Worm (Caenorhabditis elegans): ENCODE data around the gene hmit-1.3.

hmit-1.3 gene

DNA sequence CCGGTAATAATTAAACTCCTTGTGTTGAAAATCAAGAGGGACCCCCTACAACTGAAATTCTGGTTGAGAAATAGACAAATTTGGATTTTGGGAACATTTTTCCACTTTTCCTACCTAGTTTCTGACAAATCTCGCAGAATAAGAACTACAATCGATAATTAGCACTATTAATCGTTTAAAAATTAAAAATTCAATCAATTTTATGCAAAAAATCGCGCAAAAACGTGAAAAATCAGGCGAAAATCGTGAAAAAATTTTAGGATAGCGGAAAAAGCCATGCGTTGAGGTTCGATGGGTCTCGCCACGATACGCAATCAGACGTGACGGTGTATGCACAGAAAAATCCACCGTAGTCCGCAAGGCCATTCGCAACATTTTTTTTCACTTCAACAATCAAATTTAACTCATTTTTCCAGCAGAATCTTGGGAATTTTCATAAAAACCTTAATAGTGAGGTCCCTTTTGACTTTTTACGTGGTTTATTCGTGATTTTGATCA is 14.3 kb downstream of the hmit-1.3 start, which contains the start of gene lias-1 (continued):
- TF ChIP-seq unc-3 (GFP tag; conservative IDR thresholded peaks at IDR 0.05), result 0 out of 2 replicates have a peak, but pooled peaks have one; percentile 10
- TF ChIP-seq unc-3 (tag; optimal IDR thresholded peaks at IDR 0.05), result no peak
- TF ChIP-seq dve-1 (tag; optimal IDR thresholded peaks at IDR 0.05), result peak; percentile 15
- peak; percentile 19 for TF ChIP-seq unc-86 (tag; optimal IDR thresholded peaks at IDR 0.05)
- TF ChIP-seq madf-2 (tag; optimal IDR thresholded peaks at IDR 0.05), result peak; percentile 35

ce11 chrIII:3504239-3504638 is 15.2 kb downstream of the hmit-1.3 start:
- TF ChIP-seq fax-1 (tag; optimal IDR thresholded peaks at IDR 0.05) (no peak), hlh-6 (tag; optimal IDR thresholded peaks at IDR 0.05) (no peak), T23F11.4 (GFP tag; optimal IDR thresholded peaks at IDR 0.05) (no peak), pqm-1 (tag; optimal IDR thresholded peaks at IDR 0.05) (no peak), K02D7.2 (tag; optimal IDR thresholded peaks at IDR 0.05) (no peak), che-1 (tag; optimal IDR thresholded peaks at IDR 0.05) (no peak), ama-1 (optimal IDR thresholded peaks at IDR 0.05) (no peak), sox-4 (tag; optimal IDR thresholded peaks at IDR 0.05) (no peak), pat-9 (tag; optimal IDR thresholded peaks at IDR 0.05) (no peak), ceh-48 (tag; optimal IDR thresholded peaks at IDR 0.05) (no peak), ceh-19 (GFP tag; optimal IDR thresholded peaks at IDR 0.05) (no peak), pha-4 (tag; optimal IDR thresholded peaks at IDR 0.05) (no peak), unc-3 (GFP tag; conservative IDR thresholded peaks at IDR 0.05) (no peak), unc-3 (tag; optimal IDR thresholded peaks at IDR 0.05) (no peak), pag-3 (tag; optimal IDR thresholded peaks at IDR 0.05; ENCODE audit: borderline replicate concordance) (no peak), ets-4 (tag; optimal IDR thresholded peaks at IDR 0.05) (no peak), npax-4 (tag; optimal IDR thresholded peaks at IDR 0.05) (no peak)

ce11 chrIII:3503286-3503685 is 16.1 kb downstream of the hmit-1.3 start, which contains the start of gene rpl-16:
TSS of gene rpl-16 (minus strand) at chrIII:3503604.
- TF ChIP-seq C08G9.2 (tag; optimal IDR thresholded peaks at IDR 0.05), result no peak
- no peak for TF ChIP-seq sox-4 (tag; optimal IDR thresholded peaks at IDR 0.05)
- no peak for TF ChIP-seq ceh-2 (tag; optimal IDR thresholded peaks at IDR 0.05)
- TF ChIP-seq ahr-1 (tag; optimal IDR thresholded peaks at IDR 0.05), result no peak
- no peak for TF ChIP-seq ttx-3 (tag; optimal IDR thresholded peaks at IDR 0.05)
- no peak for TF ChIP-seq madf-2 (tag; optimal IDR thresholded peaks at IDR 0.05)

DNA sequence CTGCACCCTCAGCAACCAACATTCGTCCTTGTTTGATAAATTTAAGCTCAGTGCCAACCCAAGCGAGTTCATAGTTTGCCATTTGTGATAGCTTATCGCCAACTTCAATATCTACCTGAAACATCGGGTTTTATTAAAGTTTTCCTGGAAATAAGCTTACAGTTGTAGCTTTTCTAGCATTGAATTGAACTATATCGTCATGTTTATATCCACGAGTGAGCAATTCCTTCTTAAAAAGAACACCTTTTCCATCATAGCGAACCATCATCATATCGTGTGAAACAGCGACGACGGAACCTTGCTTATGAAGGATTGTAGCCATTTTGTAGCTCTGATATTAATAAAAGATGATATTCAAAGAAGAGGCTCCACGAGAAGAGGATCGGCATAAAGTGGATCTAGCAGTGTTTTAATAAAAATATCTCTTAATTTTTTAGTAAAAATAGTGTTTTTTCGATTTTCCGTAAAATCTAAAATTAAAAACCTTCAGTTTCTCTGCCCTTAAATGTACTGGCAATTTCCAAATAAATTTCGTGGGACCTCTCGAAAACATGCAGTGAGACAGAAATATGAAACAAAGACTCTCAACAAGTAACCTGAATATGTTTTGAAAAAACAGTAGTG is 17.1 kb downstream of the hmit-1.3 start, which contains the start of gene M01F1.8:
Gene M01F1.8, minus strand, starts transcription at position 335 of the 624 bp plus-strand sequence.
- TF ChIP-seq tbx-7 (tag; optimal IDR thresholded peaks at IDR 0.05) (no peak), ceh-30 (tag; optimal IDR thresholded peaks at IDR 0.05) (no peak), T23F11.4 (GFP tag; optimal IDR thresholded peaks at IDR 0.05) (no peak), hlh-15 (tag; optimal IDR thresholded peaks at IDR 0.05) (no peak), dmd-4 (tag; optimal IDR thresholded peaks at IDR 0.05; ENCODE audit: borderline replicate concordance) (no peak), nhr-11 (tag; optimal IDR thresholded peaks at IDR 0.05) (no peak), K09A11.1 (tag; optimal IDR thresholded peaks at IDR 0.05; ENCODE audit: insufficient read depth) (no peak)

DNA sequence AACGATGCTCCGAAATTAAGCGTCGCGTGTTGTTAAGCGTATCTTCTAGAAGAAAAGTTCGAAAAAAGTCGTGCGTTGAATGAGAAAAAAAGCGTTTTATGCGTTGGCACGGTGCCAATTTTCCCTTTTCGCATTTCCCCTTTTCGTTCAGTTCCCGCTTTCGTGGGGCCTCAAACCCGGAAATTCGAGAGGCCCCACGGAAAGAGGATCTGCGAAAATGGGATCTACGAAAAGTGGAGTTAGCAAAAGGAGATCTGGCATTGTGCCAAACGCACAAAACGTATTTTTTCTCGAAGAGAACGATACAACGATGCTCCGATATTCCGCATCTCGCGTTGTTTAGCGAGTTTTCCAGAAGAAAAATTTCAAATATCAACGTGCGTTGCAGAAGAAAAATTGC is 19.6 kb downstream of the hmit-1.3 start:
- TF ChIP-seq hlh-30 (tag; optimal IDR thresholded peaks at IDR 0.05; ENCODE audit: insufficient read depth) (no peak), rnt-1 (tag; optimal IDR thresholded peaks at IDR 0.05) (peak; percentile 100), pag-3 (tag; optimal IDR thresholded peaks at IDR 0.05; ENCODE audit: borderline replicate concordance) (peak; percentile 100), che-1 (tag; optimal IDR thresholded peaks at IDR 0.05) (peak; percentile 83), npax-4 (tag; optimal IDR thresholded peaks at IDR 0.05) (peak; percentile 89), odd-2 (tag; optimal IDR thresholded peaks at IDR 0.05) (no peak), sox-2 (GFP tag; IDR thresholded peaks at IDR 0.05) (peak; percentile 69), ceh-6 (GFP tag; optimal IDR thresholded peaks at IDR 0.05) (peak; percentile 94), T23F11.4 (GFP tag; optimal IDR thresholded peaks at IDR 0.05) (peak; percentile 92), ceh-18 (tag; optimal IDR thresholded peaks at IDR 0.05) (peak; percentile 97), unc-55 (GFP tag; optimal IDR thresholded peaks at IDR 0.05) (no peak), elt-4 (tag; optimal IDR thresholded peaks at IDR 0.05) (peak; percentile 100), nfya-1 (tag; optimal IDR thresholded peaks at IDR 0.05) (no peak), fkh-10 (GFP tag; optimal IDR thresholded peaks at IDR 0.05) (no peak), K09A11.1 (tag; optimal IDR thresholded peaks at IDR 0.05; ENCODE audit: insufficient read depth) (no peak), mec-3 (tag; optimal IDR thresholded peaks at IDR 0.05; ENCODE audit: borderline replicate concordance) (peak; percentile 100), ama-1 (optimal IDR thresholded peaks at IDR 0.05) (no peak), madf-2 (tag; optimal IDR thresholded peaks at IDR 0.05) (peak; percentile 87), pqm-1 (tag; optimal IDR thresholded peaks at IDR 0.05) (peak; percentile 100), elt-2 (tag; optimal IDR thresholded peaks at IDR 0.05) (peak; percentile 100), hlh-8 (tag; optimal IDR thresholded peaks at IDR 0.05) (peak; percentile 100), ets-4 (tag; optimal IDR thresholded peaks at IDR 0.05) (peak; percentile 100)
